Worm (Caenorhabditis elegans): Measurements from ENCODE around the gene R05A10.8.

DNA sequence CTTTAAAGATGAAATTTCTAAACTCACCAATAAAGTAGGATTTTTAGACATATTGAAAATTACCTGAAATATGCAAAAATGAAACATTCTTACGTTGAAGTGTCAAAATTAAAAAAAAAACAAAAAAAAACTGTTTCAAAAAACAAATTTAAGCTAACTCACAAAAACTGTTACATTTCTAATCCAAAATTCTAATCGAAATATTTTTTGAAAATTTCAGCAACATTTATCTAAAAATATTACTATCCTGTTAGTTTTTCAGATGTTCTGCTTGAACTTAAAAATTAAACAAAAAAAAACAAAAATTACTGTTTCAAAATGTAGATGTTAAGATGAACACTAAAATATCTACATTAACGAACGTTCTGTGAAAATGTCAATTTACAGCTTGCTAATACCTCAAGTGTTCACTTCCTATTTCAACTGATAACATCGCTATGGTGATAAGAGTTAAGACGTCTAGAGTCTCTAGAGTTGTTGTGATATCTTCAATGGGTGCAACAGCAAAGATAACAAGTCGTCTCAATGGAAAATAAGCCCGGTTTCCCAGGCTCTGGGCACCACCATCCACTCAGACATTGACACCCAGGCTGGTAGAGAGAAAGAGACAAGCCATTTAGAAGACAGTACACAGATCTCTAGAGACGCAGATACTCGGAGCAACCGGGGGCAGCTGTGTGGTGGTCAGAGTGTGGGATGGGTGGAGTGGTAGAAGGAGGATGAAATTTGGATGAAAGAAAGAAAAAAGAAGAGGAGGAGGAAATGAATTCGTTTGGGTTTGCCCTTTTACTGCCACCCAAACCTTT, 30.0 kb downstream of the R05A10.8 start, which contains the start of gene H12I19.115:
- TF ChIP-seq egl-27 (tag; optimal IDR thresholded peaks at IDR 0.05) = no peak
- no peak for TF ChIP-seq lin-38 (GFP tag; IDR thresholded peaks at IDR 0.05)
- TF ChIP-seq lin-1 (GFP tag; IDR thresholded peaks at IDR 0.05) = no peak
- TF ChIP-seq nhr-77 (tag; optimal IDR thresholded peaks at IDR 0.05) = no peak
- no peak for TF ChIP-seq lin-15B (tag; optimal IDR thresholded peaks at IDR 0.05)
- TF ChIP-seq ceh-44 (GFP tag; IDR thresholded peaks at IDR 0.05) = no peak
- no peak for TF ChIP-seq hlh-30 (tag; optimal IDR thresholded peaks at IDR 0.05; ENCODE audit: insufficient read depth)
- no peak for TF ChIP-seq ceh-82 (tag; optimal IDR thresholded peaks at IDR 0.05)
- no peak for TF ChIP-seq nhr-11 (tag; optimal IDR thresholded peaks at IDR 0.05)

Data from whole organism, L4 larva.